Worm (Caenorhabditis elegans): Measurements from ENCODE around the gene Y43F8B.28.

DNA sequence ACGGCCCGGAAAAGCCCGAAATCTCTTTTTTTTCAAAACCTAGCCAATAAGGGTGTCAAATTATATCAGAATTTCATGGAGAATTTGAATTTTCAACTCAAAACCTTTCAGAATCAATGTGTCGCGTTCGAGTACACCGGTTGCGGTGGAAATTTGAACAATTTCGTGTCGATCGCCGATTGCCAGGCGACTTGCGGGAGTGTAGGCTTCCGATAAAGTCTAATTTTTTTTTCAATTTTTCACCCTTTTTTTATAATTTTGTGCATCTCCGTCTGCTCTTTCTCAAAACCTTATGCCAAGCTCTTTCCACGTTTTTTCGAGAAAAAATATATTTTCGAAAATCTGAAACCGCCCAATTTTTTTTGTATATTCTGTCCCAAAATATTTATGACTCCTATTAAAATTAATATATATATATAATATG lies 34.4 kb downstream of the Y43F8B.28 start:
- TF ChIP-seq ceh-13 (GFP tag; optimal IDR thresholded peaks at IDR 0.05): no peak
- TF ChIP-seq aly-1 (tag; optimal IDR thresholded peaks at IDR 0.05): no peak
- peak; percentile 77 for TF ChIP-seq sea-1 (GFP tag; conservative IDR thresholded peaks at IDR 0.05)
- TF ChIP-seq ets-7 (tag; optimal IDR thresholded peaks at IDR 0.05): no peak
- TF ChIP-seq pes-1 (GFP tag; IDR thresholded peaks at IDR 0.05): no peak
- TF ChIP-seq hnd-1 (tag; optimal IDR thresholded peaks at IDR 0.05): peak; percentile 18
- TF ChIP-seq ceh-36 (tag; optimal IDR thresholded peaks at IDR 0.05): no peak
- TF ChIP-seq ama-1 (optimal IDR thresholded peaks at IDR 0.05): peak; percentile 90
- TF ChIP-seq flt-1 (GFP tag; IDR thresholded peaks at IDR 0.05): no peak
- no peak for TF ChIP-seq hmbx-1 (tag; optimal IDR thresholded peaks at IDR 0.05)
- TF ChIP-seq F13C5.2 (tag; optimal IDR thresholded peaks at IDR 0.05): no peak
- no peak for TF ChIP-seq scrt-1 (GFP tag; IDR thresholded peaks at IDR 0.05)
- TF ChIP-seq B0310.2 (tag; optimal IDR thresholded peaks at IDR 0.05): no peak

All from whole organism, early embryonic.